Worm (Caenorhabditis elegans) whole organism, L1 larva: ENCODE measurements around the gene chin-1.
A peak's percentile ranks its signal among the peaks of the same experiment; 100 is the strongest.
"Not testable (repeated sequence)": the region's sequence is repeated elsewhere in the genome, so short reads cannot be mapped to it uniquely, and the experiment has no call there.

ENCODE experiments used
- C16A3.4 ChIP-seq: fragments of 150-350 bp; optimal IDR thresholded peaks from 2 replicates; lab custom pipeline; 2014; ENCODE audit warnings: missing biosample characterization, missing genetic modification characterization
- C34B4.2 ChIP-seq: sonication (generic microtip); optimal IDR thresholded peaks from 2 replicates; lab custom pipeline; 2017; ENCODE audit warnings: mild to moderate bottlenecking, missing genetic modification characterization, missing compliant biosample characterization
- aha-1 ChIP-seq: fragments of 150-350 bp; optimal IDR thresholded peaks from 2 replicates; lab custom pipeline; 2014; ENCODE audit warnings: missing biosample characterization, missing genetic modification characterization
- aly-2 ChIP-seq: fragments of 150-350 bp; optimal IDR thresholded peaks from 2 replicates; lab custom pipeline; 2014; ENCODE audit warnings: missing biosample characterization, missing genetic modification characterization
- ceh-82 ChIP-seq, 3 experiments: fragments of 150-350 bp in 1 of 3; sonication (generic microtip) in 2 of 3; optimal IDR thresholded peaks; 2 replicates each; lab custom pipeline; 2014 to 2017; ENCODE audit warnings: missing biosample characterization in 3 of 3, missing genetic modification characterization in 3 of 3
- ceh-90 ChIP-seq: sonication (generic microtip); optimal IDR thresholded peaks from 2 replicates; lab custom pipeline; 2016; ENCODE audit warnings: missing genetic modification characterization, missing compliant biosample characterization
- efl-1 ChIP-seq, 4 experiments: fragments of 150-350 bp; optimal IDR thresholded peaks in 3 of 4; peaks in 1 of 4; 1 replicate in 1 of 4; 2 replicates in 3 of 4; lab custom pipeline; 2014; ENCODE audit warnings: missing biosample characterization in 2 of 4, missing genetic modification characterization in 2 of 4, missing genetic modification reagents in 2 of 4
- egl-13 ChIP-seq: sonication (generic microtip); optimal IDR thresholded peaks from 2 replicates; lab custom pipeline; 2016; ENCODE audit warnings: missing genotype, missing genetic modification reagents, missing genetic modification characterization, missing compliant biosample characterization
- egl-27 ChIP-seq, 2 experiments: fragments of 150-350 bp in 1 of 2; sonication (generic microtip); optimal IDR thresholded peaks; 3 replicates each; lab custom pipeline; 2017 to 2018; ENCODE audit warnings: missing biosample characterization in 2 of 2, missing genetic modification characterization in 2 of 2, missing genetic modification reagents in 2 of 2
- elt-2 ChIP-seq: sonication (generic microtip); optimal IDR thresholded peaks from 2 replicates; lab custom pipeline; 2016; ENCODE audit warnings: missing genetic modification characterization, mild to moderate bottlenecking, inconsistent platforms, missing compliant biosample characterization, missing genetic modification reagents
- fkh-10 ChIP-seq: sonication (generic microtip); optimal IDR thresholded peaks from 2 replicates; lab custom pipeline; 2017; ENCODE audit warnings: missing biosample characterization, missing genetic modification reagents, missing genetic modification characterization
- fkh-4 ChIP-seq: sonication (generic microtip); optimal IDR thresholded peaks from 2 replicates; lab custom pipeline; 2016; ENCODE audit warnings: missing compliant biosample characterization, missing genetic modification characterization, borderline replicate concordance
- hlh-17 ChIP-seq: fragments of 200-800 bp; sonication (Bioruptor generic); optimal IDR thresholded peaks from 2 replicates; lab custom pipeline; 2018; ENCODE audit warnings: missing genetic modification characterization, mild to moderate bottlenecking, missing compliant biosample characterization, moderate library complexity, borderline replicate concordance
- hlh-4 ChIP-seq: sonication (generic microtip); optimal IDR thresholded peaks from 2 replicates; lab custom pipeline; 2016; ENCODE audit warnings: mild to moderate bottlenecking, missing genetic modification characterization, missing compliant biosample characterization
- hpl-2 ChIP-seq: fragments of 150-350 bp; optimal IDR thresholded peaks from 2 replicates; lab custom pipeline; 2014; ENCODE audit warnings: missing biosample characterization, missing genetic modification reagents, missing genetic modification characterization
- irx-1 ChIP-seq: sonication (generic microtip); optimal IDR thresholded peaks from 2 replicates; lab custom pipeline; 2016; ENCODE audit warnings: missing genetic modification characterization, missing compliant biosample characterization
- lin-13 ChIP-seq: fragments of 150-350 bp; optimal IDR thresholded peaks from 2 replicates; lab custom pipeline; 2014; ENCODE audit warnings: missing biosample characterization, missing genetic modification reagents, missing genetic modification characterization
- lin-15B ChIP-seq: fragments of 150-350 bp; sonication (generic microtip); optimal IDR thresholded peaks from 3 replicates; lab custom pipeline; 2014; ENCODE audit warnings: missing biosample characterization, missing genetic modification characterization
- lin-35 ChIP-seq, 2 experiments: fragments of 150-350 bp; optimal IDR thresholded peaks; 2 replicates each; lab custom pipeline; 2014; ENCODE audit warnings: missing biosample characterization in 2 of 2, missing genetic modification characterization in 2 of 2, missing genetic modification reagents in 2 of 2
- lin-39 ChIP-seq: fragments of 150-350 bp; optimal IDR thresholded peaks from 2 replicates; lab custom pipeline; 2014; ENCODE audit warnings: missing biosample characterization, missing genetic modification reagents, missing genetic modification characterization
- lir-3 ChIP-seq: sonication (generic microtip); optimal IDR thresholded peaks from 2 replicates; lab custom pipeline; 2016; ENCODE audit warnings: mild to moderate bottlenecking, missing genetic modification characterization, moderate library complexity, missing compliant biosample characterization; ENCODE audit not compliant: poor library complexity
- mep-1 ChIP-seq: fragments of 150-350 bp; optimal IDR thresholded peaks from 2 replicates; lab custom pipeline; 2014; ENCODE audit warnings: missing biosample characterization, missing genetic modification characterization
- nhr-19 ChIP-seq: fragments of 200-800 bp; sonication (Bioruptor generic); conservative IDR thresholded peaks from 2 replicates; pipeline ENCODE4 v1.3.6; 2022; ENCODE audit warnings: missing genetic modification characterization, missing compliant biosample characterization
- nhr-237 ChIP-seq: fragments of 150-350 bp; optimal IDR thresholded peaks from 2 replicates; lab custom pipeline; 2014; ENCODE audit warnings: missing biosample characterization, missing genetic modification characterization
- nhr-47 ChIP-seq: sonication (generic microtip); optimal IDR thresholded peaks from 2 replicates; lab custom pipeline; 2016; ENCODE audit warnings: mild to moderate bottlenecking, missing genetic modification characterization, moderate library complexity, missing compliant biosample characterization
- nhr-76 ChIP-seq: sonication (generic microtip); optimal IDR thresholded peaks from 2 replicates; lab custom pipeline; 2017; ENCODE audit warnings: missing biosample characterization, missing genetic modification characterization
- nhr-77 ChIP-seq: fragments of 150-350 bp; optimal IDR thresholded peaks from 2 replicates; lab custom pipeline; 2014; ENCODE audit warnings: missing biosample characterization, missing genetic modification characterization
- nhr-85 ChIP-seq: sonication (generic microtip); peaks from one replicate; lab custom pipeline; 2016; ENCODE audit warnings: missing genetic modification characterization, inconsistent platforms, missing compliant biosample characterization
- pag-3 ChIP-seq: sonication (generic microtip); optimal IDR thresholded peaks from 2 replicates; lab custom pipeline; 2017; ENCODE audit warnings: missing genetic modification characterization, mild to moderate bottlenecking, missing compliant biosample characterization, antibody characterized with exemption, borderline replicate concordance; ENCODE audit not compliant: insufficient read depth
- rnt-1 ChIP-seq: sonication (generic microtip); optimal IDR thresholded peaks from 2 replicates; lab custom pipeline; 2016; ENCODE audit warnings: mild to moderate bottlenecking, missing genetic modification characterization, moderate library complexity, missing compliant biosample characterization
- skn-1 ChIP-seq: fragments of 150-350 bp; optimal IDR thresholded peaks from 2 replicates; lab custom pipeline; 2014; ENCODE audit warnings: missing biosample characterization, missing genetic modification characterization
- sptf-1 ChIP-seq: fragments of 150-350 bp; optimal IDR thresholded peaks from 2 replicates; lab custom pipeline; 2014; ENCODE audit warnings: missing biosample characterization, missing genetic modification characterization
- sup-37 ChIP-seq: fragments of 200-800 bp; sonication (Bioruptor generic); optimal IDR thresholded peaks from 2 replicates; lab custom pipeline; 2018; ENCODE audit warnings: mild to moderate bottlenecking, missing genetic modification characterization, missing compliant biosample characterization
- tbx-2 ChIP-seq: sonication (generic microtip); optimal IDR thresholded peaks from 2 replicates; lab custom pipeline; 2016; ENCODE audit warnings: missing genetic modification characterization, missing compliant biosample characterization
- tlp-1 ChIP-seq: fragments of 150-350 bp; optimal IDR thresholded peaks from 2 replicates; lab custom pipeline; 2014; ENCODE audit warnings: missing biosample characterization, missing genetic modification characterization
- unc-30 ChIP-seq: sonication (generic microtip); optimal IDR thresholded peaks from 2 replicates; lab custom pipeline; 2017; ENCODE audit warnings: missing biosample characterization, missing genetic modification characterization
- unc-86 ChIP-seq: sonication (generic microtip); optimal IDR thresholded peaks from 2 replicates; lab custom pipeline; 2016; ENCODE audit warnings: missing genetic modification characterization, missing compliant biosample characterization
- vab-15 ChIP-seq: sonication (generic microtip); optimal IDR thresholded peaks from 2 replicates; lab custom pipeline; 2017; ENCODE audit warnings: missing genotype, mild to moderate bottlenecking, missing genetic modification characterization, missing compliant biosample characterization
- zag-1 ChIP-seq: fragments of 150-350 bp; optimal IDR thresholded peaks from 2 replicates; lab custom pipeline; 2014; ENCODE audit warnings: missing biosample characterization, missing genetic modification characterization

The chin-1 gene

DNA sequence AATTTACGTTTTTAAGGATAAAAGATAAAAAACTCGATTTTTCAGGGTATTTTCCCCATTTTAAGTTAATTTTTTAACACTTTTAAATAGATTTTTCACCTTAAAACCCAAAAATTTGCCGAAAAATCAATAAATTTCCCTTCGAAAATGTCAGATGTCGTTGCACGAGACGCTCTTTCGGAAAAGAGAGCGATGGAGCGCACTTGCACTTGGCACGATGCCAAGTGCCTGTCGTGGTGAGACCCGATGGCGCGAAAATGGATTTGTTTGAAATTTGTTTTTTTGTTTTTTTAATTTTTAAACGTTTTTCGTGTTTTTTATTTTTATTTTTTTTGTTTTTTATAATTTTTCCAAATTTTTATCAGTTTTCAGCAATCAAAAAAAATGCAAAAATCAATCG, 43.5 kb upstream of the chin-1 start, which contains the start of the genes rab-18 and kbp-4 (continued):
- TF ChIP-seq unc-30 (tag; lab: Kevin White, UChicago) (no peak), C34B4.2 (tag; lab: Kevin White, UChicago) (no peak), tbx-2 (tag; lab: Kevin White, UChicago) (peak; percentile 93), tlp-1 (tag; lab: Kevin White, UChicago) (no peak), nhr-237 (peak; percentile 88), rnt-1 (tag; lab: Kevin White, UChicago) (peak; percentile 92), aly-2 (tag; lab: Kevin White, UChicago) (peak; percentile 62), sptf-1 (tag; lab: Kevin White, UChicago) (no peak), skn-1 (peak; percentile 97), vab-15 (tag; lab: Kevin White, UChicago) (peak; percentile 32), ceh-82 (tag; optimal IDR thresholded peaks at IDR 0.05; lab: Kevin White, UChicago) (peak; percentile 88 to 97 (median 92)), nhr-76 (tag; lab: Kevin White, UChicago) (no peak), fkh-4 (no peak), lin-35 (GFP tag; optimal IDR thresholded peaks at IDR 0.05; lab: Kevin White, UChicago) (peak; percentile 97 to 99), hlh-4 (tag; lab: Kevin White, UChicago) (no peak), nhr-85 (tag; lab: Kevin White, UChicago) (peak; percentile 96), unc-86 (tag; lab: Kevin White, UChicago) (peak; percentile 94), lin-39 (tag; lab: Kevin White, UChicago) (peak; percentile 78), egl-13 (tag; lab: Kevin White, UChicago) (peak; percentile 89), pag-3 (tag; lab: Kevin White, UChicago) (peak; percentile 68), hpl-2 (peak; percentile 62), C16A3.4 (tag; lab: Kevin White, UChicago) (peak; percentile 99), lir-3 (tag; lab: Kevin White, UChicago) (no peak), mep-1 (tag; lab: Kevin White, UChicago) (peak; percentile 98), nhr-47 (tag; lab: Kevin White, UChicago) (peak; percentile 97), elt-2 (tag; lab: Kevin White, UChicago) (peak; percentile 75), efl-1 (optimal IDR thresholded peaks at IDR 0.05; lab: Kevin White, UChicago) (peak; percentile 98 to 99), efl-1 (GFP tag; optimal IDR thresholded peaks at IDR 0.05 in 1 of 2; lab: Kevin White, UChicago) (peak; percentile 96 to 99), sup-37 (GFP tag; lab: Kevin White, UChicago) (peak; percentile 70), zag-1 (tag; lab: Kevin White, UChicago) (peak; percentile 69), nhr-19 (GFP tag; lab: Robert Waterston, UW) (peak; percentile 94), hlh-17 (GFP tag; lab: Kevin White, UChicago) (no peak)

DNA sequence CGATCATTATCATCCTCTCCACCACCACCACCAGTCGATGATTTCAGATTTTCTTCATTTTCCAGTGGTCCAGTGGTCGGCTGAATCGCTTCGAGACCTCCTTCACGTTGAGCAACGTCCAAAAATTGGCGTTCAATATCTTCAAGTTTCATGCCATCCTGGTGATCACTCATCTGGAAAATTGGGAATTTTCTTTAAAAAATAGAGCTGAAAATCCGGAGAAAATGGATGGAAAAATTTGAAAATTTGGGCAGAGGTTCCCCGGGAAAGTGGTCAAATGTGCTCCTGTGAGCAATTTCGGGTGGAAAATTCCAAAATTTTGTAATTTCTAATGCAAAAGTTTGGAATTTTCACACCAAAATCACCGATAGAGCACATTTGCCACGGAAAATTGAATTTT, 39.4 kb upstream of the chin-1 start, which contains the start of gene uaf-1:
TSS of gene uaf-1 (minus strand) at position 173 of the 400 bp plus-strand sequence.
- TF ChIP-seq fkh-10 (GFP tag; lab: Kevin White, UChicago); ceh-90 (tag; lab: Kevin White, UChicago); irx-1 (tag; lab: Kevin White, UChicago): not testable (repeated sequence)

DNA sequence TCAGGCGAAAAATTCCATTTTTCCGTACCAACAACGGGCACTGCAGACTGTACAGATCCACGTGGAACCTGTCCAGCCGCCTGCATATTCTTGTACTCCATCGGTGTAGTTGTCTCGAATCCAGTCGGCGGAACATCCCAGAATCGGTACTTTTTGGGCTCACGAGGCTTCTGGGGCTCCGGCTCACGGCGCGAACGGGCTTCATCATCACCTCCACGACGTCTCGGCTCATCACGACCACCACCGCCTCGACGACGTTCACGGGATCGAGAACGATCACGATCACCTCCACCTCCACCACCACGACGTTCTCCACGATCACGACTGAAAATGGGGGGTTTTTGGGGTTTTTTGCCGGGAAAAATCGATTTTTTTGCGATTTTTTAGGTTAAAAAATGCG, 37.1 kb upstream of the chin-1 start:
- TF ChIP-seq egl-27 (tag; optimal IDR thresholded peaks at IDR 0.05; lab: Kevin White, UChicago) = no peak
- no peak for TF ChIP-seq zag-1 (tag; lab: Kevin White, UChicago)

ce11 chrIII:1059961-1060360, 22.9 kb upstream of the chin-1 start, which contains the start of gene BE0003N10.6:
BE0003N10.6 (minus strand) TSS chrIII:1060061.
- TF ChIP-seq efl-1 (optimal IDR thresholded peaks at IDR 0.05; lab: Kevin White, UChicago) = no peak
- peak in 1 of 2 experiments; percentile 66 for TF ChIP-seq efl-1 (GFP tag; optimal IDR thresholded peaks at IDR 0.05 in 1 of 2; lab: Kevin White, UChicago)
- no peak for TF ChIP-seq lin-15B (tag; lab: Kevin White, UChicago)
- TF ChIP-seq lin-13 (GFP tag; lab: Kevin White, UChicago) = no peak
- no peak for TF ChIP-seq lin-35 (GFP tag; optimal IDR thresholded peaks at IDR 0.05; lab: Kevin White, UChicago)
- no peak for TF ChIP-seq aha-1 (tag; lab: Kevin White, UChicago)
- TF ChIP-seq nhr-77 = no peak
